Worm (Caenorhabditis elegans) whole organism, L3 larva: Measurements from ENCODE around the gene div-1.

Experiments
- R02D3.7 ChIP-seq: fragments of 150-350 bp; optimal IDR thresholded peaks from 2 replicates; lab custom pipeline; 2014; ENCODE audit warnings: missing biosample characterization, missing genetic modification characterization
- ama-1 ChIP-seq: fragments of 150-350 bp; optimal IDR thresholded peaks from 2 replicates; lab custom pipeline; 2018
- egl-27 ChIP-seq: sonication (generic microtip); optimal IDR thresholded peaks from 4 replicates; lab custom pipeline; 2017; ENCODE audit warnings: missing biosample characterization, missing genetic modification reagents, missing genetic modification characterization
- nhr-67 ChIP-seq: fragments of 150-350 bp; optimal IDR thresholded peaks from 2 replicates; lab custom pipeline; 2014; ENCODE audit warnings: missing biosample characterization, missing genetic modification characterization
- nhr-76 ChIP-seq: fragments of 150-350 bp; sonication (generic microtip); optimal IDR thresholded peaks from 5 replicates; lab custom pipeline; 2014; ENCODE audit warnings: missing biosample characterization, missing genetic modification characterization
- nhr-77 ChIP-seq: fragments of 150-350 bp; optimal IDR thresholded peaks from 2 replicates; lab custom pipeline; 2014; ENCODE audit warnings: missing biosample characterization, missing genetic modification characterization
- pha-4 ChIP-seq: fragments of 150-350 bp; optimal IDR thresholded peaks from 2 replicates; lab custom pipeline; 2014; ENCODE audit warnings: missing biosample characterization, missing genetic modification reagents, missing genetic modification characterization
- skn-1 ChIP-seq: fragments of 150-350 bp; optimal IDR thresholded peaks from 2 replicates; lab custom pipeline; 2014; ENCODE audit warnings: missing biosample characterization, missing genetic modification characterization
- snpc-4 ChIP-seq: fragments of 150-350 bp; optimal IDR thresholded peaks from 2 replicates; lab custom pipeline; 2014; ENCODE audit warnings: missing biosample characterization, missing genetic modification characterization
- tbx-2 ChIP-seq: sonication (generic microtip); optimal IDR thresholded peaks from 2 replicates; lab custom pipeline; 2016; ENCODE audit warnings: mild to moderate bottlenecking, missing genetic modification characterization, missing compliant biosample characterization
- zag-1 ChIP-seq: fragments of 150-350 bp; optimal IDR thresholded peaks from 2 replicates; lab custom pipeline; 2014; ENCODE audit warnings: missing biosample characterization, missing genetic modification characterization

DNA sequence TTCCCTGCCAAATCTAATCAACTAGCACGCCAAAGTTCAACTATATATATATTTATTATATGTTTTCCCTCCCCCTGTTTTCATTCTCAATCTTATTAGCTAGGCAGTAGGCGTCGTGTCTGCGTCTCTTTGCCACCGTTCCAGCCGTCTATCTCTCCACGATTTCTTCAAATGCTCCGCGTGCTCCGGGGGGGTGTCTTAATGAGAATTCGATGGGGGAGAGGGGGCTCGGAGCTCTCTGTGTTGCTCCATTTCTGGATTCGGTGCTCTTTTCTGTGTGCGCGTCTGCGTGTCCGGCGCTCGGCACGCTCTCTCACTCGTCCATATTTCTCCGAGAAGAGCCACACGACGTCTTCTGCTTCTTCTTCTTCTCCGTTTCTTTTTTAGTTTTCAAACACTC lies 35.9 kb upstream of the div-1 start:
- TF ChIP-seq tbx-2 (tag; lab: Kevin White, UChicago) (peak; percentile 8), R02D3.7 (tag; lab: Kevin White, UChicago) (no peak), ama-1 (lab: Kevin White, UChicago) (no peak), nhr-76 (tag; lab: Kevin White, UChicago) (no peak), nhr-77 (tag; lab: Kevin White, UChicago) (no peak), egl-27 (tag; lab: Kevin White, UChicago) (no peak), nhr-67 (tag; lab: Kevin White, UChicago) (no peak), zag-1 (tag; lab: Kevin White, UChicago) (no peak), snpc-4 (peak; percentile 11), skn-1 (tag; lab: Kevin White, UChicago) (no peak), pha-4 (no peak)
